Worm (Caenorhabditis elegans): Measurements from ENCODE around the gene acbp-3.

The acbp-3 gene

DNA sequence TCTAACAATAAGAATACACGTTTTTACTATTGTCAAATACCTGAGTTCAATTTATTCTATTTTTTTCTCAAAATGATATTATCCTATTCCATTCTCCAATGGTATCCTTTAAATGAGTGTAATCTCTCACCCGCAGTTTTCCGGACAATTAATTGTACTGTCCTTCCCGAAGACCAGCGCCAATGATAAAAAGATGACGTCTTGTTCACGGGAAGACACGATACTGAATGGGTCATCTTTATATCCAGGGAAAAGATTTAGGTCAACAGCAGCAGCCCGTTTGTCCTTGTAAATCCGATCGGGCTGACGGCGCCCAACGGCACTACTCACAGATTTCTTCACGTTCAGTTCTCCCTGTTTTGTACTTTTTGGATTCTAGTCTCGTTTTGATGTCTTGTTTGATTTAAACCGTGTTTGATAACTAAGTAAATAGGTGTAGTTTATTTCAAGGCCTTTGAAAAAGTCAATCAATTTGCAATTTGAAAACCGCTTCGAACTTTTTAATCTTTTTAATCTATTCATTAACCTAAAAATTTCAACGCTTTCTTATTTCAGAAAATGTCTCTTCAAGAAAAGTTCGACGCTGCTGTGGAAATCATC, at the start of gene acbp-3:
acbp-3 (plus strand) TSS at position 550 of the 600 bp plus-strand sequence.
- peak; percentile 25 for TF ChIP-seq fos-1 (tag; optimal IDR thresholded peaks at IDR 0.05)
- peak; percentile 32 for TF ChIP-seq nhr-21 (tag; optimal IDR thresholded peaks at IDR 0.05)
- TF ChIP-seq blmp-1 (tag; optimal IDR thresholded peaks at IDR 0.05; ENCODE audit: insufficient read depth) = no peak

DNA sequence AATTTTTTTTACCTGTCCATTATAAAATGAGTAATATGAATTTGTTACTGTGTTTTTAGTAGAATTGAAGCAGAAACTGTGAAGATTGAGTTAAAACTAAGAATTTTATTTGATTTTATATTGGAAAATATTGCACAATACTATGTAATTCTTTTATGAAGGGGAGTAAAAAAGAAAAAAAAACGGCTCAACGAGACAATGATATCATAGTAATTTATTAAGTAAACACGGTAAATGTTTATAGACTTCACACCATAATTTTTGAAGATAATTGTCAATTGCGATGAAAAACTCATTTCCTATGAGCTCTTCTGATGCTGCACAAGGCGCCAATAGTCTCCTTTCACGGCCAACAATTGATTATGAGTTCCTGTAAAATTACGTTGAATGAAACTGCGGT, 43.9 kb upstream of the acbp-3 start, which contains the start of gene pgp-5:
pgp-5 (minus strand) TSS at position 87 of the 400 bp plus-strand sequence.
- TF ChIP-seq snpc-4 (tag; optimal IDR thresholded peaks at IDR 0.05) (no peak), elt-1 (tag; optimal IDR thresholded peaks at IDR 0.05) (no peak), mdl-1 (tag; optimal IDR thresholded peaks at IDR 0.05) (no peak), alr-1 (tag; optimal IDR thresholded peaks at IDR 0.05) (no peak), skn-1 (tag; optimal IDR thresholded peaks at IDR 0.05) (no peak), ztf-11 (tag; optimal IDR thresholded peaks at IDR 0.05) (no peak), unc-39 (tag; optimal IDR thresholded peaks at IDR 0.05) (no peak), F13H6.1 (tag; optimal IDR thresholded peaks at IDR 0.05) (no peak), egl-27 (tag; optimal IDR thresholded peaks at IDR 0.05) (no peak), R02D3.7 (tag; optimal IDR thresholded peaks at IDR 0.05) (no peak), mbf-1 (tag; optimal IDR thresholded peaks at IDR 0.05) (no peak), ZK546.5 (tag; optimal IDR thresholded peaks at IDR 0.05) (no peak)

DNA sequence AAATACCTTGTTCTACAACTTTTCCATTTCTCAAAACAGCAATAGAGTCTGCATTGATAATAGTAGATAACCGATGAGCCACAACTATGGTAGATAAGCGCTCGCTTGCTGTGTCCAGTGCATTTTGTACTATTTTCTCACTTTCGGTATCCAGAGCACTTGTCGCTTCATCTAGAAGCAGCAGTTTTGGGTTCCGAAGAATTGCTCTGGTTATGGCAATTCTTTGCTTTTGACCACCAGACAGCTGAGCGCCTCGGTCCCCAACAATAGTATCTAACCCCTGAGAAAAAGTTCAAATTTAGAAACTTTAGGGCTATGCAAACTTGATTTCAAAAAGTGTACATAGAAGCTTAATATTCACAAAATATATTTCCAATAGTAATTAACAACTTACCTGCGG, 43.5 kb upstream of the acbp-3 start:
- TF ChIP-seq nhr-77 (tag; optimal IDR thresholded peaks at IDR 0.05) (no peak), ceh-16 (tag; optimal IDR thresholded peaks at IDR 0.05) (no peak), mab-5 (tag; optimal IDR thresholded peaks at IDR 0.05) (no peak), zag-1 (tag; optimal IDR thresholded peaks at IDR 0.05) (no peak), ama-1 (optimal IDR thresholded peaks at IDR 0.05) (no peak), nhr-23 (tag; optimal IDR thresholded peaks at IDR 0.05) (no peak), crh-2 (tag; optimal IDR thresholded peaks at IDR 0.05) (no peak), ZK546.5 (tag; optimal IDR thresholded peaks at IDR 0.05) (no peak), lin-11 (tag; optimal IDR thresholded peaks at IDR 0.05) (no peak), C34F6.9 (tag; optimal IDR thresholded peaks at IDR 0.05) (no peak), Y55F3AM.14 (GFP tag; optimal IDR thresholded peaks at IDR 0.05) (no peak), fos-1 (tag; optimal IDR thresholded peaks at IDR 0.05) (no peak), mdl-1 (tag; optimal IDR thresholded peaks at IDR 0.05) (no peak), elt-3 (tag; optimal IDR thresholded peaks at IDR 0.05) (no peak), lin-13 (GFP tag; optimal IDR thresholded peaks at IDR 0.05) (no peak), snpc-4 (tag; optimal IDR thresholded peaks at IDR 0.05) (no peak), mbf-1 (tag; optimal IDR thresholded peaks at IDR 0.05) (no peak), R02D3.7 (tag; optimal IDR thresholded peaks at IDR 0.05) (no peak)

DNA sequence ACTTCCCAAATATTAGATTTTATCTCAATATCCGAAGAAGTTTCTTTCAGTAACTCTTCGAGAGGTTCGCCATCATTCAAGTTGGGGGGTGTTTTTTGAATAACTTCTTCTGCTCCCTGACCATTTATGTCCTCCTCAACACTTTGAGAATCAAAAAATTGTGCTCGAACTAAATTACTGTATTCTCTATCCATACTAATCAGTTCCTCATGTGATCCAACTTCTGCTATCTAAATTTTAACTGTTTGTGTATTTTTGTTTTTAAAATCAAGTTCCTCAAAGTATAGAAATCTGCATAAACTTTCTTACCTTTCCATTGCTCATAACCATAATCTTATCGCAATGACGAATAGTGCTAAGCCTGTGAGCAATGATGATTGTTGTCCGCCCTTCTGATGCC, 41.4 kb upstream of the acbp-3 start:
- no peak for TF ChIP-seq elt-3 (tag; optimal IDR thresholded peaks at IDR 0.05)
- no peak for TF ChIP-seq gmeb-1 (tag; optimal IDR thresholded peaks at IDR 0.05)
- no peak for TF ChIP-seq aly-2 (tag; optimal IDR thresholded peaks at IDR 0.05)
- no peak for TF ChIP-seq nhr-77 (tag; optimal IDR thresholded peaks at IDR 0.05)
- TF ChIP-seq mab-5 (tag; optimal IDR thresholded peaks at IDR 0.05) = no peak
- no peak for TF ChIP-seq unc-62 (GFP tag; optimal IDR thresholded peaks at IDR 0.05)
- TF ChIP-seq nhr-237 (tag; optimal IDR thresholded peaks at IDR 0.05) = no peak
- TF ChIP-seq elt-1 (tag; optimal IDR thresholded peaks at IDR 0.05) = no peak
- no peak for TF ChIP-seq blmp-1 (tag; optimal IDR thresholded peaks at IDR 0.05; ENCODE audit: insufficient read depth)
- TF ChIP-seq peb-1 (tag; optimal IDR thresholded peaks at IDR 0.05) = no peak
- no peak for TF ChIP-seq ztf-1 (GFP tag; conservative IDR thresholded peaks at IDR 0.05)
- TF ChIP-seq mdl-1 (tag; optimal IDR thresholded peaks at IDR 0.05) = no peak
- TF ChIP-seq fos-1 (tag; optimal IDR thresholded peaks at IDR 0.05) = no peak
- TF ChIP-seq sma-3 (GFP tag; optimal IDR thresholded peaks at IDR 0.05) = no peak
- no peak for TF ChIP-seq F13H6.1 (tag; optimal IDR thresholded peaks at IDR 0.05)

DNA sequence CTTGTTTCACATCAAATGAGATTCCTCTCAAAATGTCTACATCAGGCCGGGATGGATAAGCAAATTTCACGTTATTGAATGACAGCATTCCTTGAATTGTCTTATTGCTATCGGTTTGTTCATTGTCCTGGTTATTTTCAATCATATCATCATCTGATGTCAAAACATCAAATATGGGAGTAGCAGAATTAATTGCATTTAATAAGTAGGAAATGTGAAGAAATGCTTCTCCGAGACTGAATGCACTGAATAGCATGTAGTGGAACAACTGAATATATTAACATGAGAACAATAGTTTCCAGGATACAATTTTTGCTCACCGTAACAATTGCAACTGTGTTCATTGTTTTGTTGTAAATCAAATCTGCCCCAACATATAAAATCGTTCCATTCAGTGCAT, 40.5 kb upstream of the acbp-3 start:
- TF ChIP-seq mbf-1 (tag; optimal IDR thresholded peaks at IDR 0.05) (no peak), egl-27 (tag; optimal IDR thresholded peaks at IDR 0.05) (no peak)

Data from whole organism, L2 larva.